Fruit fly (Drosophila melanogaster): ENCODE data around the gene CG34345.

- TF ChIP-seq CG7101 (tag; optimal IDR thresholded peaks at IDR 0.05) (no peak), CG11617 (GFP tag; optimal IDR thresholded peaks at IDR 0.05) (no peak), Mnt (GFP tag; optimal IDR thresholded peaks at IDR 0.05) (no peak), CG7045 (GFP tag; optimal IDR thresholded peaks at IDR 0.05) (no peak), kay (GFP tag; ENCODE audit: borderline replicate concordance) (no peak), CG14711 (tag; optimal IDR thresholded peaks at IDR 0.05) (no peak), Hr96 (GFP tag; optimal IDR thresholded peaks at IDR 0.05) (no peak), CG33017 (tag; optimal IDR thresholded peaks at IDR 0.05) (no peak), CG12768 (GFP tag; optimal IDR thresholded peaks at IDR 0.05) (no peak), CG5204 (GFP tag; optimal IDR thresholded peaks at IDR 0.05) (no peak), cic (GFP tag; optimal IDR thresholded peaks at IDR 0.05) (no peak), Clk (GFP tag; optimal IDR thresholded peaks at IDR 0.05) (no peak), Crg-1 (GFP tag; optimal IDR thresholded peaks at IDR 0.05) (no peak)
Observed at dm6 chr2L:6613156-6613555, 9.8 kb upstream of the CG34345 start.
